Worm (Caenorhabditis elegans) whole organism, L3 larva: ENCODE measurements around the gene irld-4.

Experiments used
- R02D3.7 ChIP-seq: fragments of 150-350 bp; optimal IDR thresholded peaks from 2 replicates; lab custom pipeline; 2014; ENCODE audit warnings: missing biosample characterization, missing genetic modification characterization
- daf-12 ChIP-seq: fragments of 150-350 bp; optimal IDR thresholded peaks from 2 replicates; lab custom pipeline; 2014; ENCODE audit warnings: missing biosample characterization, missing genetic modification reagents, missing genetic modification characterization
- nhr-23 ChIP-seq: fragments of 150-350 bp; optimal IDR thresholded peaks from 2 replicates; lab custom pipeline; 2014; ENCODE audit warnings: missing biosample characterization, missing genetic modification reagents, missing genetic modification characterization
- nhr-237 ChIP-seq: fragments of 150-350 bp; optimal IDR thresholded peaks from 2 replicates; lab custom pipeline; 2014; ENCODE audit warnings: missing biosample characterization, missing genetic modification characterization
- tbx-2 ChIP-seq: sonication (generic microtip); optimal IDR thresholded peaks from 2 replicates; lab custom pipeline; 2016; ENCODE audit warnings: mild to moderate bottlenecking, missing genetic modification characterization, missing compliant biosample characterization
- zag-1 ChIP-seq: fragments of 150-350 bp; optimal IDR thresholded peaks from 2 replicates; lab custom pipeline; 2014; ENCODE audit warnings: missing biosample characterization, missing genetic modification characterization
- ztf-4 ChIP-seq: fragments of 150-350 bp; optimal IDR thresholded peaks from 2 replicates; lab custom pipeline; 2014; ENCODE audit warnings: missing biosample characterization, missing genetic modification characterization

- TF ChIP-seq nhr-23 (tag; lab: Kevin White, UChicago): no peak
- TF ChIP-seq R02D3.7 (tag; lab: Kevin White, UChicago): no peak
- no peak for TF ChIP-seq ztf-4 (tag; lab: Kevin White, UChicago)
- no peak for TF ChIP-seq nhr-237 (tag; lab: Kevin White, UChicago)
- TF ChIP-seq tbx-2 (tag; lab: Kevin White, UChicago): no peak
- TF ChIP-seq daf-12 (tag; lab: Kevin White, UChicago): no peak
- TF ChIP-seq zag-1 (tag; lab: Kevin White, UChicago): no peak
Observed at ce11 chrIV:14631726-14632125, 1.2 kb upstream of the irld-4 start.
